Fruit fly (Drosophila melanogaster) whole organism: Measurements from ENCODE around the gene MnM.

Experiments
- EcR ChIP-seq, 2 experiments: fragments of >200 bp; optimal IDR thresholded peaks; 2 replicates each; lab custom pipeline; 2017; ENCODE audit warnings: missing biosample characterization in 2 of 2, missing genetic modification characterization in 2 of 2, missing genetic modification reagents in 2 of 2
- pan ChIP-seq: fragments of >200 bp; optimal IDR thresholded peaks from 2 replicates; lab custom pipeline; 2017

dm6 chr3L:3198447-3199402, 20.3 kb upstream of the MnM start, which contains the start of the genes CG32276 and gry:
- TF ChIP-seq pan (lab: Kevin White, UChicago) (no peak), EcR (GFP tag; optimal IDR thresholded peaks at IDR 0.05; lab: Kevin White, UChicago) (no peak)
